Fruit fly (Drosophila melanogaster) S2 (cell line): ENCODE measurements around the gene CG9297.

Experiments used
- CG8478 ChIP-seq: fragments of >200 bp; optimal IDR thresholded peaks from 2 replicates; lab custom pipeline; 2018
- CTCF ChIP-seq, 2 experiments: fragments of >200 bp; optimal IDR thresholded peaks; 2 replicates each; lab custom pipeline; 2018

DNA sequence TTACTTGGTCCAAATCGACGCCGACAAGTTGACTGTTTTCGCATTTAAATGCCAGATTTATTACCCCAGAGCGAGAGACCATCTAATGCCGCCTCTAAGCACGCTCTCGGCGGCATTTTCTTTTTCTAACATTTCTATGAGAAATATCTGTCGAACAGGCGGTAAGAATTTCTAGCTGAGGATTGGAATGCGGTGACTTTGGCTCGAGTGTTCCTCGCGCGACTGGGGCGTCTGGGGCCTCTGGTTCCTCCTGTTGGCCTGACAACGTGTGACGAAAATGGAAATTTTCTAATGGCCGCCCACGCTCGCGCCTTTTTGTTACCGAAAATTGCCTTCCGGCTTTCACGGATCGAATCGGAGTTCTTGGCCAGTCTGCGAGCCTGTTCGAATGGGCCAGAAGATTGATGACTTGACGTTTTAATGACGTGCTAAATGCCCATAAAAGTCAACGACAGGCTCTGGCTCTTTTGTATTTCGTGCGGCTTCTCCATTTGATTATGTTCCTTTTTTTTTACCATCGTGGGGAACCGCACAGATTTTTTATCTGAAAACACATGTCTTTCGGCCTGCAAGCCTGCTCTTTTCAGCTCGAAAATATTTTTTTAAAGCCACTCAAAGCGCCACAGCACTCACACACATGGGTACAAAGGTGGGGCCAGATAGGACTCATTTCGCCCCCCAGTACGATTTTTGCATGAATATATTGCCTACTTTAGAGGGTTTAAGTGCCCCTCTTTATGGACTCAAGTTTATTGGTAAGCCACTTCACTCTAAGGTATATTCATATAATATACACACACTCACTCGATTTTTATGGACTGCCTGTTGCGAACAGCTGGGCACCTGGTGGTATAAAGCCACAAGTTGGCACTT is 30.1 kb downstream of the CG9297 start:
- TF ChIP-seq CG8478 (lab: Kevin White, UChicago) (no peak), CTCF (optimal IDR thresholded peaks at IDR 0.05; lab: Kevin White, UChicago) (no peak)
